Fruit fly (Drosophila melanogaster) whole organism, embryonic: ENCODE results near the gene DNAlig4.
A peak's percentile ranks its signal among the peaks of the same experiment; 100 is the strongest.

Source experiments
- Asciz ChIP-seq: fragments of 200-800 bp; sonication (Bioruptor generic); optimal IDR thresholded peaks from 2 replicates; lab custom pipeline; 2017; ENCODE audit warnings: missing biosample characterization, mild to moderate bottlenecking, missing genetic modification characterization, missing genetic modification reagents
- Bteb2 ChIP-seq: fragments of 200-800 bp; sonication (Bioruptor generic); optimal IDR thresholded peaks from 2 replicates; lab custom pipeline; 2016; ENCODE audit warnings: missing biosample characterization, missing genetic modification characterization
- CG10979 ChIP-seq: fragments of 200-800 bp; sonication (Bioruptor generic); optimal IDR thresholded peaks from 2 replicates; lab custom pipeline; 2018; ENCODE audit warnings: missing biosample characterization, mild to moderate bottlenecking, missing genetic modification characterization, moderate library complexity
- CG11504 ChIP-seq: fragments of 200-800 bp; sonication (Bioruptor generic); optimal IDR thresholded peaks from 3 replicates; lab custom pipeline; 2019; ENCODE audit warnings: missing biosample characterization, mild to moderate bottlenecking, missing genetic modification characterization, moderate library complexity
- CG12155 ChIP-seq: fragments of 200-800 bp; sonication (Bioruptor generic); optimal IDR thresholded peaks from 3 replicates; lab custom pipeline; 2016; ENCODE audit warnings: missing biosample characterization, missing genetic modification characterization
- CG12659 ChIP-seq: fragments of 200-800 bp; sonication (Bioruptor generic); optimal IDR thresholded peaks from 3 replicates; lab custom pipeline; 2017; ENCODE audit warnings: mild to moderate bottlenecking, missing biosample characterization, missing genetic modification reagents, missing genetic modification characterization
- CG13296 ChIP-seq: fragments of 200-800 bp; sonication (Bioruptor generic); optimal IDR thresholded peaks from 3 replicates; lab custom pipeline; 2018; ENCODE audit warnings: missing biosample characterization, mild to moderate bottlenecking, missing genetic modification characterization
- CG15269 ChIP-seq: fragments of 200-800 bp; sonication (Bioruptor generic); optimal IDR thresholded peaks from 2 replicates; lab custom pipeline; 2018; ENCODE audit warnings: missing biosample characterization, mild to moderate bottlenecking, missing genetic modification characterization, moderate library complexity
- CG16779 ChIP-seq: fragments of 200-800 bp; sonication (Bioruptor generic); IDR thresholded peaks from 2 replicates; pipeline ENCODE4 v1.3.6; 2022; ENCODE audit warnings: missing biosample characterization, missing genetic modification characterization
- CG17359 ChIP-seq: fragments of 200-800 bp; sonication (Bioruptor generic); optimal IDR thresholded peaks from 3 replicates; lab custom pipeline; 2018; ENCODE audit warnings: missing biosample characterization, mild to moderate bottlenecking, missing genetic modification characterization, moderate library complexity
- CG17802 ChIP-seq: fragments of 200-800 bp; sonication (Bioruptor generic); optimal IDR thresholded peaks from 2 replicates; lab custom pipeline; 2018; ENCODE audit warnings: missing biosample characterization, mild to moderate bottlenecking, missing genetic modification characterization, moderate library complexity
- CG1832 ChIP-seq: fragments of 200-800 bp; sonication (Bioruptor generic); optimal IDR thresholded peaks from 2 replicates; lab custom pipeline; 2017; ENCODE audit warnings: missing biosample characterization, mild to moderate bottlenecking, missing genetic modification characterization, inconsistent platforms
- CG18476 ChIP-seq: fragments of 200-800 bp; sonication (Bioruptor generic); optimal IDR thresholded peaks from 2 replicates; lab custom pipeline; 2016; ENCODE audit warnings: missing biosample characterization, mild to moderate bottlenecking, missing genetic modification characterization
- CG2875 ChIP-seq: fragments of 200-800 bp; sonication (Bioruptor generic); optimal IDR thresholded peaks from 2 replicates; lab custom pipeline; 2017; ENCODE audit warnings: missing biosample characterization, mild to moderate bottlenecking, missing genetic modification characterization, missing genetic modification reagents
- CG31441 ChIP-seq: fragments of 200-800 bp; sonication (Bioruptor generic); IDR thresholded peaks from 2 replicates; pipeline ENCODE4 v1.3.6; 2022; ENCODE audit warnings: missing biosample characterization, missing genetic modification characterization
- CG5180 ChIP-seq: fragments of 200-800 bp; sonication (Bioruptor generic); optimal IDR thresholded peaks from 3 replicates; lab custom pipeline; 2017; ENCODE audit warnings: missing biosample characterization, missing genetic modification characterization, mild to moderate bottlenecking, moderate library complexity, missing genetic modification reagents
- CG6175 ChIP-seq: fragments of 200-800 bp; sonication (Bioruptor generic); IDR thresholded peaks from 3 replicates; pipeline ENCODE4 v1.3.6; 2022; ENCODE audit warnings: missing biosample characterization, missing genetic modification characterization
- CG7745 ChIP-seq: fragments of 200-800 bp; sonication (Bioruptor generic); optimal IDR thresholded peaks from 2 replicates; lab custom pipeline; 2018; ENCODE audit warnings: missing biosample characterization, mild to moderate bottlenecking, missing genetic modification characterization, moderate library complexity
- CG8388 ChIP-seq: fragments of 200-800 bp; sonication (Bioruptor generic); optimal IDR thresholded peaks from 2 replicates; lab custom pipeline; 2019; ENCODE audit warnings: missing biosample characterization, mild to moderate bottlenecking, missing genetic modification characterization, moderate library complexity
- CG8478 ChIP-seq: fragments of >200 bp; optimal IDR thresholded peaks from 2 replicates; lab custom pipeline; 2018
- CG9437 ChIP-seq: fragments of 200-800 bp; sonication (Bioruptor generic); optimal IDR thresholded peaks from 2 replicates; lab custom pipeline; 2018; ENCODE audit warnings: missing biosample characterization, mild to moderate bottlenecking, missing genetic modification characterization
- CTCF ChIP-seq: fragments of 200-800 bp; sonication (Bioruptor generic); optimal IDR thresholded peaks from 2 replicates; lab custom pipeline; 2017; ENCODE audit warnings: missing biosample characterization, mild to moderate bottlenecking, missing genetic modification characterization, moderate library complexity
- Chrac-16 ChIP-seq: fragments of 200-800 bp; sonication (Bioruptor generic); optimal IDR thresholded peaks from 3 replicates; lab custom pipeline; 2016; ENCODE audit warnings: missing biosample characterization, missing genetic modification characterization
- Dip3 ChIP-seq: fragments of 200-800 bp; sonication (Bioruptor generic); optimal IDR thresholded peaks from 3 replicates; lab custom pipeline; 2016; ENCODE audit warnings: missing biosample characterization, missing genetic modification characterization
- HLH54F ChIP-seq: fragments of 200-800 bp; sonication (Bioruptor generic); optimal IDR thresholded peaks from 3 replicates; lab custom pipeline; 2016; ENCODE audit warnings: missing biosample characterization, missing genetic modification characterization
- Hand ChIP-seq: fragments of 200-800 bp; sonication (Bioruptor generic); optimal IDR thresholded peaks from 2 replicates; lab custom pipeline; 2017; ENCODE audit warnings: mild to moderate bottlenecking, missing biosample characterization, missing genetic modification reagents, missing genetic modification characterization
- Hr78 ChIP-seq, 2 experiments: fragments of 200-800 bp in 1 of 2; fragments of >200 bp in 1 of 2; sonication (Bioruptor generic) in 1 of 2; optimal IDR thresholded peaks; 2 replicates each; lab custom pipeline; 2017 to 2019; ENCODE audit warnings: missing biosample characterization in 2 of 2, missing genetic modification characterization in 2 of 2, mild to moderate bottlenecking in 1 of 2, moderate library complexity in 1 of 2
- Lim3 ChIP-seq: fragments of 200-800 bp; sonication (Bioruptor generic); IDR thresholded peaks from 2 replicates; pipeline ENCODE4 v1.3.6; 2022; ENCODE audit warnings: missing biosample characterization, missing genetic modification characterization
- NFAT ChIP-seq: fragments of 200-800 bp; sonication (Bioruptor generic); IDR thresholded peaks from 2 replicates; pipeline ENCODE4 v1.3.6; 2022; ENCODE audit warnings: missing biosample characterization, missing genetic modification characterization
- NfI ChIP-seq: fragments of 200-800 bp; sonication (Bioruptor generic); optimal IDR thresholded peaks from 3 replicates; lab custom pipeline; 2018; ENCODE audit warnings: missing biosample characterization, mild to moderate bottlenecking, missing genetic modification characterization, moderate library complexity
- bcd ChIP-seq: fragments of 200-800 bp; sonication (Bioruptor generic); optimal IDR thresholded peaks from 2 replicates; lab custom pipeline; 2017; ENCODE audit warnings: missing biosample characterization, mild to moderate bottlenecking, missing genetic modification characterization
- bigmax ChIP-seq: fragments of 200-800 bp; sonication (Bioruptor generic); optimal IDR thresholded peaks from 2 replicates; lab custom pipeline; 2018; ENCODE audit warnings: missing biosample characterization, mild to moderate bottlenecking, missing genetic modification characterization
- corto ChIP-seq: fragments of 200-800 bp; sonication (Bioruptor generic); optimal IDR thresholded peaks from 2 replicates; lab custom pipeline; 2016; ENCODE audit warnings: missing biosample characterization, mild to moderate bottlenecking, missing genetic modification characterization, moderate library complexity
- crc ChIP-seq: fragments of 200-800 bp; sonication (Bioruptor generic); optimal IDR thresholded peaks from 2 replicates; lab custom pipeline; 2016; ENCODE audit warnings: missing biosample characterization, missing genetic modification characterization
- danr ChIP-seq: fragments of 200-800 bp; sonication (Bioruptor generic); IDR thresholded peaks from 2 replicates; pipeline ENCODE4 v1.3.6; 2022; ENCODE audit warnings: missing biosample characterization, missing genetic modification characterization
- dpn ChIP-seq, 2 experiments: fragments of 200-800 bp; sonication (Bioruptor generic); optimal IDR thresholded peaks; 3 replicates each; lab custom pipeline; 2016; ENCODE audit warnings: missing biosample characterization in 2 of 2, missing genetic modification characterization in 2 of 2
- eve ChIP-seq, 2 experiments: fragments of >200 bp; optimal IDR thresholded peaks; 2 replicates each; lab custom pipeline; 2017; ENCODE audit warnings: missing biosample characterization in 2 of 2, missing genetic modification characterization in 2 of 2
- ewg ChIP-seq: fragments of 200-800 bp; sonication (Bioruptor generic); optimal IDR thresholded peaks from 3 replicates; lab custom pipeline; 2017; ENCODE audit warnings: mild to moderate bottlenecking, missing biosample characterization, missing genetic modification reagents, missing genetic modification characterization
- hkb ChIP-seq, 2 experiments: fragments of 200-800 bp in 1 of 2; fragments of >200 bp in 1 of 2; sonication (Bioruptor generic) in 1 of 2; IDR thresholded peaks in 1 of 2; optimal IDR thresholded peaks in 1 of 2; 2 replicates each; pipeline versions ENCODE4 v1.3.6 to Lab custom; 2017 to 2022; ENCODE audit warnings: missing biosample characterization in 1 of 2, missing genetic modification characterization in 1 of 2
- kni ChIP-seq: fragments of 200-800 bp; sonication (Bioruptor generic); optimal IDR thresholded peaks from 3 replicates; lab custom pipeline; 2017; ENCODE audit warnings: mild to moderate bottlenecking, missing biosample characterization, missing genetic modification reagents, missing genetic modification characterization
- lola ChIP-seq, 3 experiments: fragments of >200 bp in 2 of 3; fragments of 200-800 bp in 1 of 3; sonication (Bioruptor generic) in 1 of 3; optimal IDR thresholded peaks; 2 replicates each; lab custom pipeline; 2017 to 2019; ENCODE audit warnings: missing biosample characterization in 3 of 3, missing genetic modification characterization in 3 of 3, mild to moderate bottlenecking in 1 of 3, moderate library complexity in 1 of 3
- maf-S ChIP-seq: fragments of 200-800 bp; sonication (Bioruptor generic); optimal IDR thresholded peaks from 2 replicates; lab custom pipeline; 2016; ENCODE audit warnings: missing biosample characterization, missing genetic modification characterization
- rib ChIP-seq: fragments of 200-800 bp; sonication (Bioruptor generic); IDR thresholded peaks from 2 replicates; pipeline ENCODE4 v1.3.6; 2022; ENCODE audit warnings: missing biosample characterization, missing genetic modification characterization
- sc ChIP-seq, 3 experiments: fragments of >200 bp in 2 of 3; fragments of 200-800 bp in 1 of 3; sonication (Bioruptor generic) in 1 of 3; optimal IDR thresholded peaks; 2 replicates in 2 of 3; 3 replicates in 1 of 3; lab custom pipeline; 2017; ENCODE audit warnings: mild to moderate bottlenecking in 1 of 3, missing biosample characterization in 1 of 3, missing genetic modification characterization in 1 of 3, missing genetic modification reagents in 1 of 3
- slbo ChIP-seq: fragments of 200-800 bp; sonication (Bioruptor generic); IDR thresholded peaks from 2 replicates; pipeline ENCODE4 v1.3.6; 2022; ENCODE audit warnings: missing biosample characterization, missing genetic modification characterization
- sqz ChIP-seq: fragments of 200-800 bp; sonication (Bioruptor generic); optimal IDR thresholded peaks from 3 replicates; lab custom pipeline; 2018; ENCODE audit warnings: missing biosample characterization, mild to moderate bottlenecking, missing genetic modification characterization
- tin ChIP-seq: fragments of 200-800 bp; sonication (Bioruptor generic); optimal IDR thresholded peaks from 3 replicates; lab custom pipeline; 2016; ENCODE audit warnings: missing biosample characterization, missing genetic modification characterization
- unpg ChIP-seq: fragments of 200-800 bp; sonication (Bioruptor generic); optimal IDR thresholded peaks from 3 replicates; lab custom pipeline; 2018; ENCODE audit warnings: missing biosample characterization, mild to moderate bottlenecking, missing genetic modification characterization, moderate library complexity
- vfl ChIP-seq: fragments of 200-800 bp; sonication (Bioruptor generic); optimal IDR thresholded peaks from 2 replicates; lab custom pipeline; 2016; ENCODE audit warnings: missing biosample characterization, missing genetic modification characterization

The DNAlig4 gene

dm6 chrX:13643961-13644360, 23.6 kb downstream of the DNAlig4 start (continued):
- TF ChIP-seq kni, result no peak
- TF ChIP-seq CG17802, result peak; percentile 32
- TF ChIP-seq Asciz, result peak; percentile 27
- peak; percentile 76 for TF ChIP-seq CG17359 (tag; lab: Kevin White, UChicago)
- TF ChIP-seq CG9437 (GFP tag; lab: Kevin White, UChicago), result peak; percentile 19
- peak; percentile 84 for TF ChIP-seq sqz (GFP tag; lab: Kevin White, UChicago)
- TF ChIP-seq Lim3 (GFP tag; lab: Robert Waterston, UW), result 0 out of 2 replicates have a peak, but pooled peaks have one; percentile 17
- TF ChIP-seq corto (GFP tag; lab: Kevin White, UChicago), result no peak
- no peak for TF ChIP-seq CG1832 (GFP tag; lab: Kevin White, UChicago)
- TF ChIP-seq maf-S, result no peak
- TF ChIP-seq danr, result no peak
- no peak for TF ChIP-seq sc (optimal IDR thresholded peaks at IDR 0.05; lab: Kevin White, UChicago)
- no peak for TF ChIP-seq sc (GFP tag; optimal IDR thresholded peaks at IDR 0.05; lab: Kevin White, UChicago)
- TF ChIP-seq Chrac-16 (GFP tag; lab: Kevin White, UChicago), result peak; percentile 20
- TF ChIP-seq lola (GFP tag; optimal IDR thresholded peaks at IDR 0.05; lab: Kevin White, UChicago), result no peak
- TF ChIP-seq CG2875 (GFP tag; lab: Kevin White, UChicago), result peak; percentile 47
- TF ChIP-seq crc (GFP tag; lab: Kevin White, UChicago), result no peak
- TF ChIP-seq bigmax (GFP tag; lab: Kevin White, UChicago), result no peak
- TF ChIP-seq dpn (GFP tag; optimal IDR thresholded peaks at IDR 0.05; lab: Kevin White, UChicago), result peak; percentile 39 to 49
- TF ChIP-seq CG11504 (tag; lab: Kevin White, UChicago), result peak; percentile 68
- peak; percentile 11 for TF ChIP-seq HLH54F
- peak; percentile 44 for TF ChIP-seq CG8388 (GFP tag; lab: Kevin White, UChicago)
- peak; percentile 57 for TF ChIP-seq CG31441 (GFP tag; lab: Robert Waterston, UW)
- TF ChIP-seq CTCF (GFP tag; lab: Kevin White, UChicago), result no peak
- 0 out of 2 replicates have a peak, but pooled peaks have one; percentile 16 for TF ChIP-seq CG16779 (GFP tag; lab: Robert Waterston, UW)
- no peak for TF ChIP-seq vfl (GFP tag; lab: Kevin White, UChicago)
- TF ChIP-seq CG7745 (tag; lab: Kevin White, UChicago), result no peak
- TF ChIP-seq eve (GFP tag; optimal IDR thresholded peaks at IDR 0.05; lab: Kevin White, UChicago), result peak in 1 of 2 experiments; percentile 65
- no peak for TF ChIP-seq CG6175 (GFP tag; lab: Robert Waterston, UW)
- TF ChIP-seq CG5180, result no peak
- peak; percentile 45 for TF ChIP-seq bcd (GFP tag; lab: Kevin White, UChicago)
- no peak for TF ChIP-seq ewg (GFP tag; lab: Kevin White, UChicago)
- no peak for TF ChIP-seq hkb (optimal IDR thresholded peaks at IDR 0.05; lab: Kevin White, UChicago)
- TF ChIP-seq hkb (GFP tag; IDR thresholded peaks at IDR 0.05; lab: Robert Waterston, UW), result peak; percentile 66
- TF ChIP-seq Hr78 (GFP tag; optimal IDR thresholded peaks at IDR 0.05; lab: Kevin White, UChicago), result no peak
- no peak for TF ChIP-seq NfI
- TF ChIP-seq CG12659 (GFP tag; lab: Kevin White, UChicago), result peak; percentile 37
- peak; percentile 63 for TF ChIP-seq CG10979 (tag; lab: Kevin White, UChicago)
- no peak for TF ChIP-seq CG8478 (lab: Kevin White, UChicago)
- no peak for TF ChIP-seq Bteb2 (GFP tag; lab: Kevin White, UChicago)
- TF ChIP-seq CG13296 (GFP tag; lab: Kevin White, UChicago), result peak; percentile 12
- TF ChIP-seq CG15269 (tag; lab: Kevin White, UChicago), result peak; percentile 28
- no peak for TF ChIP-seq Dip3
- peak; percentile 34 for TF ChIP-seq tin (GFP tag; lab: Kevin White, UChicago)
- peak; percentile 40 for TF ChIP-seq unpg
- TF ChIP-seq CG12155, result peak; percentile 29
- TF ChIP-seq slbo (GFP tag; lab: Robert Waterston, UW), result peak; percentile 60
- TF ChIP-seq rib, result no peak
- TF ChIP-seq NFAT (GFP tag; lab: Robert Waterston, UW), result peak; percentile 84; the same call in 1 of the 2 replicates
- TF ChIP-seq CG18476 (GFP tag; lab: Kevin White, UChicago), result peak; percentile 44
- no peak for TF ChIP-seq Hand (GFP tag; lab: Kevin White, UChicago)
